Worm (Caenorhabditis elegans) whole organism, early embryonic: ENCODE measurements around the gene W07A12.4.

Experiments
- B0310.2 ChIP-seq: sonication (generic microtip); optimal IDR thresholded peaks from 2 replicates; lab custom pipeline; 2016; ENCODE audit warnings: mild to moderate bottlenecking, missing genetic modification characterization, missing compliant biosample characterization
- ama-1 ChIP-seq: fragments of 150-350 bp; optimal IDR thresholded peaks from 2 replicates; lab custom pipeline; 2014
- flt-1 ChIP-seq: fragments of 200-800 bp; sonication (Bioruptor generic); IDR thresholded peaks from 2 replicates; pipeline ENCODE4 v1.3.6; 2022; ENCODE audit warnings: missing genetic modification characterization, missing compliant biosample characterization
- hmg-4 ChIP-seq: fragments of 200-800 bp; sonication (Bioruptor generic); optimal IDR thresholded peaks from 2 replicates; lab custom pipeline; 2018; ENCODE audit warnings: mild to moderate bottlenecking, missing genetic modification characterization, missing compliant biosample characterization
- pes-1 ChIP-seq: fragments of 200-800 bp; sonication (Bioruptor generic); IDR thresholded peaks from 2 replicates; pipeline ENCODE4 v1.3.6; 2022; ENCODE audit warnings: missing genetic modification reagents, missing genetic modification characterization, missing compliant biosample characterization
- tra-4 ChIP-seq: sonication (generic microtip); optimal IDR thresholded peaks from 2 replicates; lab custom pipeline; 2017; ENCODE audit warnings: missing genetic modification characterization, missing compliant biosample characterization

DNA sequence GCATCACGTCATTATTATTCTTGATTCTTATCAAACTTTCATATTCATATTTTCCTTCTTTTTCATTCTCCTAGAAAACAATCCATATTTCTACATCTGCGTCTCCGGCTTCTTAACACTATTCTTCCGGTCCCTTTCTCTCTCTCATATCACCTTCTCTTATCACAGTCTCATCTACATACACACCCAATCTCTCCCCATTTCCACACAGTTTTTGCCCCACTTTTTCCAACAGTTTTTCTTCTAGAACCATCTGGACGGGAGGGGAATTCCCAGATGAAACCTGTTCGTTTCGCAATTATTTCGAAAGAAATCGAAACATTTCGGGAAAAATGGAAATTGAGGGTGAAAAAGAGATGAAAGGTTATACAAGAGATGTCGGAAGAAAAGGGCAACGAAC lies 17.9 kb upstream of the W07A12.4 start:
- no peak for TF ChIP-seq tra-4
- no peak for TF ChIP-seq B0310.2 (tag; lab: Kevin White, UChicago)
- TF ChIP-seq ama-1 (lab: Kevin White, UChicago), result no peak
- TF ChIP-seq pes-1 (GFP tag; lab: Robert Waterston, UW), result no peak
- no peak for TF ChIP-seq flt-1
- TF ChIP-seq hmg-4 (GFP tag; lab: Kevin White, UChicago), result no peak
